Fruit fly (Drosophila melanogaster): ENCODE measurements around the gene Hsp27.

dm6 chr3L:9420054-9420818 lies 36.4 kb downstream of the Hsp27 start:
- TF ChIP-seq CG8301 (tag; optimal IDR thresholded peaks at IDR 0.05) (peak; percentile 93), CG17806 (tag; optimal IDR thresholded peaks at IDR 0.05) (peak; percentile 95), D1 (tag; optimal IDR thresholded peaks at IDR 0.05) (peak; percentile 96)

All from whole organism, pupa.